Fruit fly (Drosophila melanogaster) whole organism, adult: ENCODE results near the gene CG14151.

ENCODE experiments used
- CG11617 ChIP-seq: fragments of 200-800 bp; sonication (Bioruptor generic); optimal IDR thresholded peaks from 2 replicates; lab custom pipeline; 2017; ENCODE audit warnings: mild to moderate bottlenecking, missing biosample characterization, missing genetic modification reagents, missing genetic modification characterization
- CG12768 ChIP-seq: fragments of 200-800 bp; sonication (Bioruptor generic); optimal IDR thresholded peaks from 2 replicates; lab custom pipeline; 2017; ENCODE audit warnings: missing biosample characterization, missing genetic modification characterization, mild to moderate bottlenecking, moderate library complexity, missing genetic modification reagents
- CG14711 ChIP-seq: fragments of 200-800 bp; sonication (Bioruptor generic); optimal IDR thresholded peaks from 2 replicates; lab custom pipeline; 2018; ENCODE audit warnings: missing biosample characterization, mild to moderate bottlenecking, missing genetic modification characterization, moderate library complexity
- CG33017 ChIP-seq: fragments of 200-800 bp; sonication (Bioruptor generic); optimal IDR thresholded peaks from 2 replicates; lab custom pipeline; 2018; ENCODE audit warnings: missing biosample characterization, mild to moderate bottlenecking, missing genetic modification characterization, moderate library complexity
- CG5204 ChIP-seq: fragments of 200-800 bp; sonication (Bioruptor generic); optimal IDR thresholded peaks from 2 replicates; lab custom pipeline; 2016; ENCODE audit warnings: missing biosample characterization, missing genetic modification characterization
- CG7045 ChIP-seq: fragments of 200-800 bp; sonication (Bioruptor generic); optimal IDR thresholded peaks from 2 replicates; lab custom pipeline; 2017; ENCODE audit warnings: missing biosample characterization, mild to moderate bottlenecking, missing genetic modification characterization
- CG7101 ChIP-seq: fragments of 200-800 bp; sonication (Bioruptor generic); optimal IDR thresholded peaks from 2 replicates; lab custom pipeline; 2018; ENCODE audit warnings: missing biosample characterization, mild to moderate bottlenecking, missing genetic modification characterization, moderate library complexity
- Crg-1 ChIP-seq: fragments of 200-800 bp; sonication (Bioruptor generic); optimal IDR thresholded peaks from 2 replicates; lab custom pipeline; 2016; ENCODE audit warnings: missing biosample characterization, missing genetic modification characterization
- Mnt ChIP-seq: fragments of 200-800 bp; sonication (Bioruptor generic); optimal IDR thresholded peaks from 2 replicates; lab custom pipeline; 2016; ENCODE audit warnings: missing biosample characterization, mild to moderate bottlenecking, missing genetic modification characterization
- cic ChIP-seq: fragments of 200-800 bp; sonication (Bioruptor generic); optimal IDR thresholded peaks from 2 replicates; lab custom pipeline; 2017; ENCODE audit warnings: missing biosample characterization, mild to moderate bottlenecking, missing genetic modification characterization, moderate library complexity
- cnc ChIP-seq, 2 experiments: fragments of >200 bp; optimal IDR thresholded peaks; 2 replicates each; lab custom pipeline; 2017
- ovo ChIP-seq: fragments of 200-800 bp; sonication (Bioruptor generic); optimal IDR thresholded peaks from 2 replicates; lab custom pipeline; 2016; ENCODE audit warnings: missing biosample characterization, missing genetic modification characterization
- pad ChIP-seq: fragments of 200-800 bp; sonication (Bioruptor generic); optimal IDR thresholded peaks from 3 replicates; lab custom pipeline; 2017; ENCODE audit warnings: missing biosample characterization, missing genetic modification characterization, mild to moderate bottlenecking, moderate library complexity, missing genetic modification reagents
- toe ChIP-seq: fragments of 200-800 bp; sonication (Bioruptor generic); optimal IDR thresholded peaks from 2 replicates; lab custom pipeline; 2016; ENCODE audit warnings: missing biosample characterization, missing genetic modification characterization

DNA sequence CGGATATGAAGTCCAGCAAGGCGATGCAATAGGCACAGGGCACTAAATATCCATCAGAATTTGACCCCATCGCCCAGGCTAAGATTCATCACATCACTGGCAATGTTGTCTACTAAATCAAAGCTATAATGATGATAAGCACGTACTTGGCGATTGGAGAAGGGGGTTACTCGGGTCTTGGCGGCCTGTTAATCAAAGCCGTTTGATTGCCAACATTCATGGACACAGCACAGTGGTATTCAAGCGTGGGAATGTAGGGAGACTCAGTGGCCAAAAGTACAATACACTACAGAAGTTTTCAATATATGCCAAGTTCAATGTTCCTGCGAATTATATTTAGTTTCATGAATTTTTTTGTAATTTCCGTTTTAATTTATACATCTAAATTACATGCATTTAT lies at the start of gene CG14151:
- TF ChIP-seq Crg-1 (GFP tag; lab: Kevin White, UChicago) (no peak), ovo (GFP tag; lab: Kevin White, UChicago) (no peak), CG11617 (no peak), CG12768 (GFP tag; lab: Kevin White, UChicago) (no peak), toe (no peak), CG5204 (GFP tag; lab: Kevin White, UChicago) (no peak), CG7101 (tag; lab: Kevin White, UChicago) (no peak), CG33017 (tag; lab: Kevin White, UChicago) (no peak), cnc (optimal IDR thresholded peaks at IDR 0.05; lab: Kevin White, UChicago) (no peak), CG7045 (GFP tag; lab: Kevin White, UChicago) (no peak), CG14711 (tag; lab: Kevin White, UChicago) (no peak), Mnt (GFP tag; lab: Kevin White, UChicago) (no peak), cic (no peak), pad (GFP tag; lab: Kevin White, UChicago) (no peak)
